Worm (Caenorhabditis elegans): ENCODE data around the gene pis-1.

ce11 chrIV:9795250-9795649, 1.1 kb downstream of the pis-1 start:
- TF ChIP-seq ztf-29 (GFP tag; IDR thresholded peaks at IDR 0.05) (no peak), tab-1 (GFP tag; IDR thresholded peaks at IDR 0.05) (no peak)

Measured in whole organism, midembryonic.